Worm (Caenorhabditis elegans): Measurements from ENCODE around the gene C29F9.5.
"Not testable (repeated sequence)": the region's sequence is repeated elsewhere in the genome, so short reads cannot be mapped to it uniquely, and the experiment has no call there.

DNA sequence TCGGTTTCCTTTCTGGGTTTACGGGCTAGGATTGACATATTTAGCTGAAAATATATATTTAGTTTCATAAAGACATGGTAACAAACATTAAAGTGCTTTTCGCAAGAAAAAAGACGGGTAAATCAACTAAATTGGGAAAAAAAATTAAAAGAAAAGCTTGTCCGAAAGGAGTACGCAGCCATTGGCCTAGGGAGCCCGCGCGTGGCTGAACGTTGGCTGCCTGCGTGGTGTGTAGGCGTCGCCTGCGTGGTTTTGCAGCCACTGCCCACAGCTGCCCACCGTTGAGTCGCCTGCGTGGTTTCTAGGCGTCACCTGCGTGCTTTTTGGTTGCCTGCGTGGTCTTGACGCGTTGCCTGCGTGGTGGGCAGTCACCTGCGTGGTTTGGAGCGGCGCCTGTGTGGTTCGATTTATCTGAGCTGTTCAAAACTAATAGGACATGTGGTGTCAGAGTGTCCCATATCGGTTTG, 4.7 kb downstream of the C29F9.5 start, which contains the start of gene C29F9.12:
- TF ChIP-seq M03D4.4 (tag; optimal IDR thresholded peaks at IDR 0.05); elt-3 (tag; optimal IDR thresholded peaks at IDR 0.05); cnd-1 (tag; optimal IDR thresholded peaks at IDR 0.05); nhr-28 (tag; optimal IDR thresholded peaks at IDR 0.05); hlh-1 (tag; optimal IDR thresholded peaks at IDR 0.05); nhr-12 (tag; optimal IDR thresholded peaks at IDR 0.05); blmp-1 (tag; optimal IDR thresholded peaks at IDR 0.05); ztf-11 (tag; optimal IDR thresholded peaks at IDR 0.05); elt-1 (tag; optimal IDR thresholded peaks at IDR 0.05; ENCODE audit: borderline replicate concordance, insufficient read depth); ces-1 (GFP tag; optimal IDR thresholded peaks at IDR 0.05): not testable (repeated sequence)

All from whole organism, mixed stage, embryonic.